Worm (Caenorhabditis elegans) whole organism, L3 larva: ENCODE measurements around the gene aps-1.

Source experiments
- R02D3.7 ChIP-seq: fragments of 150-350 bp; optimal IDR thresholded peaks from 2 replicates; lab custom pipeline; 2014; ENCODE audit warnings: missing biosample characterization, missing genetic modification characterization
- ZK546.5 ChIP-seq: sonication (generic microtip); optimal IDR thresholded peaks from 2 replicates; lab custom pipeline; 2017; ENCODE audit warnings: missing biosample characterization, missing genetic modification characterization
- aly-2 ChIP-seq: fragments of 150-350 bp; optimal IDR thresholded peaks from 2 replicates; lab custom pipeline; 2014; ENCODE audit warnings: missing biosample characterization, missing genetic modification characterization
- ama-1 ChIP-seq: fragments of 150-350 bp; optimal IDR thresholded peaks from 2 replicates; lab custom pipeline; 2018
- ceh-16 ChIP-seq: sonication (generic microtip); optimal IDR thresholded peaks from 2 replicates; lab custom pipeline; 2017; ENCODE audit warnings: missing biosample characterization, missing genetic modification characterization
- ceh-28 ChIP-seq: fragments of 150-350 bp; optimal IDR thresholded peaks from 2 replicates; lab custom pipeline; 2014; ENCODE audit warnings: missing biosample characterization, missing genetic modification reagents, missing genetic modification characterization
- ceh-82 ChIP-seq: fragments of 150-350 bp; optimal IDR thresholded peaks from 2 replicates; lab custom pipeline; 2014; ENCODE audit warnings: missing biosample characterization, missing genetic modification characterization
- ceh-9 ChIP-seq: sonication (generic microtip); optimal IDR thresholded peaks from 2 replicates; lab custom pipeline; 2018; ENCODE audit warnings: missing biosample characterization, missing genetic modification characterization
- daf-12 ChIP-seq: fragments of 150-350 bp; optimal IDR thresholded peaks from 2 replicates; lab custom pipeline; 2014; ENCODE audit warnings: missing biosample characterization, missing genetic modification reagents, missing genetic modification characterization
- egl-27 ChIP-seq: sonication (generic microtip); optimal IDR thresholded peaks from 4 replicates; lab custom pipeline; 2017; ENCODE audit warnings: missing biosample characterization, missing genetic modification reagents, missing genetic modification characterization
- egl-5 ChIP-seq: fragments of 150-350 bp; optimal IDR thresholded peaks from 2 replicates; lab custom pipeline; 2017; ENCODE audit warnings: missing biosample characterization, missing genetic modification reagents, missing genetic modification characterization, inconsistent platforms
- elt-1 ChIP-seq: fragments of 150-350 bp; optimal IDR thresholded peaks from 2 replicates; lab custom pipeline; 2014; ENCODE audit warnings: missing biosample characterization, missing genetic modification characterization
- elt-2 ChIP-seq: sonication (generic microtip); optimal IDR thresholded peaks from 2 replicates; lab custom pipeline; 2016; ENCODE audit warnings: missing genetic modification reagents, mild to moderate bottlenecking, missing genetic modification characterization, missing compliant biosample characterization
- elt-3 ChIP-seq, 3 experiments: fragments of 150-350 bp in 1 of 3; sonication (generic microtip) in 2 of 3; optimal IDR thresholded peaks; 2 replicates in 2 of 3; 4 replicates in 1 of 3; lab custom pipeline; 2014 to 2017; ENCODE audit warnings: missing biosample characterization in 3 of 3, missing genetic modification characterization in 3 of 3
- eor-1 ChIP-seq, 2 experiments: fragments of 150-350 bp; optimal IDR thresholded peaks; 2 replicates each; lab custom pipeline; 2014 to 2018; ENCODE audit warnings: missing biosample characterization in 2 of 2, missing genetic modification characterization in 2 of 2
- fkh-10 ChIP-seq: sonication (generic microtip); optimal IDR thresholded peaks from 2 replicates; lab custom pipeline; 2017; ENCODE audit warnings: missing biosample characterization, missing genetic modification reagents, missing genetic modification characterization
- fkh-2 ChIP-seq: fragments of 150-350 bp; optimal IDR thresholded peaks from 2 replicates; lab custom pipeline; 2014; ENCODE audit warnings: missing biosample characterization, missing genetic modification reagents, missing genetic modification characterization
- fos-1 ChIP-seq: fragments of 150-350 bp; optimal IDR thresholded peaks from 2 replicates; lab custom pipeline; 2014; ENCODE audit warnings: missing biosample characterization, missing genetic modification characterization
- hmg-11 ChIP-seq: sonication (generic microtip); optimal IDR thresholded peaks from 2 replicates; lab custom pipeline; 2016; ENCODE audit warnings: missing genetic modification characterization, missing compliant biosample characterization
- jun-1 ChIP-seq: fragments of 150-350 bp; optimal IDR thresholded peaks from 2 replicates; lab custom pipeline; 2014; ENCODE audit warnings: missing biosample characterization, missing genetic modification reagents, missing genetic modification characterization
- lin-15B ChIP-seq: fragments of 150-350 bp; optimal IDR thresholded peaks from 2 replicates; lab custom pipeline; 2014; ENCODE audit warnings: missing biosample characterization, missing genetic modification characterization
- lin-39 ChIP-seq: fragments of 150-350 bp; optimal IDR thresholded peaks from 2 replicates; lab custom pipeline; 2018; ENCODE audit warnings: missing biosample characterization, missing genetic modification reagents, missing genetic modification characterization
- lsy-12 ChIP-seq: sonication (generic microtip); optimal IDR thresholded peaks from 2 replicates; lab custom pipeline; 2016; ENCODE audit warnings: mild to moderate bottlenecking, missing genetic modification characterization, missing compliant biosample characterization
- mdl-1 ChIP-seq: fragments of 150-350 bp; optimal IDR thresholded peaks from 2 replicates; lab custom pipeline; 2014; ENCODE audit warnings: missing biosample characterization, missing genetic modification characterization
- mml-1 ChIP-seq: fragments of 150-350 bp; sonication (generic microtip); optimal IDR thresholded peaks from 3 replicates; lab custom pipeline; 2014; ENCODE audit warnings: missing biosample characterization, missing genetic modification characterization
- nfya-1 ChIP-seq: sonication (generic microtip); optimal IDR thresholded peaks from 2 replicates; lab custom pipeline; 2017; ENCODE audit warnings: missing genetic modification characterization, mild to moderate bottlenecking, missing compliant biosample characterization, antibody characterized with exemption, moderate library complexity; ENCODE audit not compliant: insufficient read depth
- nhr-11 ChIP-seq: fragments of 150-350 bp; optimal IDR thresholded peaks from 2 replicates; lab custom pipeline; 2014; ENCODE audit warnings: missing biosample characterization, missing genetic modification characterization
- nhr-12 ChIP-seq: fragments of 150-350 bp; optimal IDR thresholded peaks from 2 replicates; lab custom pipeline; 2014; ENCODE audit warnings: missing biosample characterization, missing genetic modification characterization
- nhr-23 ChIP-seq: fragments of 150-350 bp; optimal IDR thresholded peaks from 2 replicates; lab custom pipeline; 2014; ENCODE audit warnings: missing biosample characterization, missing genetic modification reagents, missing genetic modification characterization
- nhr-237 ChIP-seq: fragments of 150-350 bp; optimal IDR thresholded peaks from 2 replicates; lab custom pipeline; 2014; ENCODE audit warnings: missing biosample characterization, missing genetic modification characterization
- nhr-25 ChIP-seq: sonication (generic microtip); optimal IDR thresholded peaks from 2 replicates; lab custom pipeline; 2017; ENCODE audit warnings: missing biosample characterization, missing genetic modification characterization
- nhr-28 ChIP-seq: fragments of 150-350 bp; optimal IDR thresholded peaks from 2 replicates; lab custom pipeline; 2014; ENCODE audit warnings: missing biosample characterization, missing genetic modification characterization
- nhr-43 ChIP-seq: sonication (generic microtip); optimal IDR thresholded peaks from 2 replicates; lab custom pipeline; 2016; ENCODE audit warnings: mild to moderate bottlenecking, missing genetic modification characterization, missing compliant biosample characterization; ENCODE audit not compliant: poor library complexity, severe bottlenecking
- nhr-67 ChIP-seq: fragments of 150-350 bp; optimal IDR thresholded peaks from 2 replicates; lab custom pipeline; 2014; ENCODE audit warnings: missing biosample characterization, missing genetic modification characterization
- nhr-76 ChIP-seq: fragments of 150-350 bp; sonication (generic microtip); optimal IDR thresholded peaks from 5 replicates; lab custom pipeline; 2014; ENCODE audit warnings: missing biosample characterization, missing genetic modification characterization
- nhr-77 ChIP-seq: fragments of 150-350 bp; optimal IDR thresholded peaks from 2 replicates; lab custom pipeline; 2014; ENCODE audit warnings: missing biosample characterization, missing genetic modification characterization
- pha-4 ChIP-seq: fragments of 150-350 bp; optimal IDR thresholded peaks from 2 replicates; lab custom pipeline; 2014; ENCODE audit warnings: missing biosample characterization, missing genetic modification reagents, missing genetic modification characterization
- pqm-1 ChIP-seq: fragments of 150-350 bp; optimal IDR thresholded peaks from 2 replicates; lab custom pipeline; 2017; ENCODE audit warnings: missing biosample characterization, missing genetic modification characterization, inconsistent platforms
- sea-2 ChIP-seq: fragments of 150-350 bp; sonication (generic microtip); optimal IDR thresholded peaks from 4 replicates; lab custom pipeline; 2014; ENCODE audit warnings: missing biosample characterization, missing genetic modification reagents, missing genetic modification characterization
- skn-1 ChIP-seq: fragments of 150-350 bp; optimal IDR thresholded peaks from 2 replicates; lab custom pipeline; 2014; ENCODE audit warnings: missing biosample characterization, missing genetic modification characterization
- snpc-4 ChIP-seq: fragments of 150-350 bp; optimal IDR thresholded peaks from 2 replicates; lab custom pipeline; 2014; ENCODE audit warnings: missing biosample characterization, missing genetic modification characterization
- tbx-2 ChIP-seq: sonication (generic microtip); optimal IDR thresholded peaks from 2 replicates; lab custom pipeline; 2016; ENCODE audit warnings: mild to moderate bottlenecking, missing genetic modification characterization, missing compliant biosample characterization
- unc-39 ChIP-seq: sonication (generic microtip); optimal IDR thresholded peaks from 4 replicates; lab custom pipeline; 2017; ENCODE audit warnings: missing biosample characterization, missing genetic modification characterization
- unc-62 ChIP-seq: fragments of 150-350 bp; sonication (generic microtip); optimal IDR thresholded peaks from 4 replicates; lab custom pipeline; 2014; ENCODE audit warnings: missing biosample characterization, missing genetic modification reagents, missing genetic modification characterization
- zag-1 ChIP-seq: fragments of 150-350 bp; optimal IDR thresholded peaks from 2 replicates; lab custom pipeline; 2014; ENCODE audit warnings: missing biosample characterization, missing genetic modification characterization
- ztf-11 ChIP-seq: fragments of 150-350 bp; optimal IDR thresholded peaks from 2 replicates; lab custom pipeline; 2014; ENCODE audit warnings: missing biosample characterization, missing genetic modification characterization
- ztf-4 ChIP-seq: fragments of 150-350 bp; optimal IDR thresholded peaks from 2 replicates; lab custom pipeline; 2014; ENCODE audit warnings: missing biosample characterization, missing genetic modification characterization

aps-1 gene

DNA sequence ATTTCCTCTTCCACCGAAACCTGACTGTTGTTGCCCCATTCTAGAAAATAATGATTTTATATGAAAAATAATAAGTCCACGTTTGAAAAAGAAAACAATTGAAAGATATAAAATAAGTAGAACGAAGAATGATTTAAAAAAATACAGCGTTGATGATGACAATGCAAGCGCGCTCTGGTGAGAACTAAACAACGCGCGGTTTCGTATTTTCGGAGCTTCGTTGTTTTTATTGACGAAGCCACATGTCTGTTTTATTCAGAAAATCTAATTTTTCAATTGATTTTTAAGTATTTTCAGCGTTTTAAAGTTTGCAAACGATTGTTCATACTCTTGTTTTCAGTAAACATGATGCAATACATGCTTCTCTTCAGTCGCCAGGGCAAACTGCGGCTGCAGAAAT is at the start of gene aps-1, which contains the start of gene rpt-2:
TSS of gene aps-1 (plus strand) at position 341 of the 400 bp plus-strand sequence.
TSS of gene rpt-2 (minus strand) at position 40 of the 400 bp plus-strand sequence.
- TF ChIP-seq elt-3 (tag; optimal IDR thresholded peaks at IDR 0.05; lab: Kevin White, UChicago) = no peak
- peak; percentile 62 for TF ChIP-seq jun-1 (tag; lab: Kevin White, UChicago)
- no peak for TF ChIP-seq sea-2 (GFP tag; lab: Kevin White, UChicago)
- peak; percentile 71 for TF ChIP-seq snpc-4 (tag; lab: Kevin White, UChicago)
- TF ChIP-seq ztf-11 (tag; lab: Kevin White, UChicago) = no peak
- TF ChIP-seq nfya-1 (tag; lab: Kevin White, UChicago) = peak; percentile 87
- TF ChIP-seq nhr-237 (tag; lab: Kevin White, UChicago) = no peak
- no peak for TF ChIP-seq nhr-67 (tag; lab: Kevin White, UChicago)
- TF ChIP-seq nhr-77 = no peak
- peak; percentile 75 for TF ChIP-seq lin-39 (tag; lab: Kevin White, UChicago)
- TF ChIP-seq ama-1 (lab: Kevin White, UChicago) = no peak
- TF ChIP-seq tbx-2 (tag; lab: Kevin White, UChicago) = no peak
- TF ChIP-seq nhr-28 = no peak
- TF ChIP-seq fkh-2 (tag; lab: Kevin White, UChicago) = no peak
- TF ChIP-seq ceh-82 = no peak
- no peak for TF ChIP-seq fos-1 (tag; lab: Kevin White, UChicago)
- no peak for TF ChIP-seq eor-1 (tag; optimal IDR thresholded peaks at IDR 0.05; lab: Kevin White, UChicago)
- TF ChIP-seq skn-1 = peak; percentile 100
- TF ChIP-seq ceh-9 (tag; lab: Kevin White, UChicago) = no peak
- TF ChIP-seq hmg-11 = peak; percentile 27
- TF ChIP-seq mml-1 = no peak
- no peak for TF ChIP-seq ztf-4
- TF ChIP-seq pqm-1 (tag; lab: Kevin White, UChicago) = peak; percentile 32
- TF ChIP-seq nhr-76 (tag; lab: Kevin White, UChicago) = no peak
- no peak for TF ChIP-seq unc-62 (GFP tag; lab: Kevin White, UChicago)
- TF ChIP-seq R02D3.7 = peak; percentile 59
- no peak for TF ChIP-seq mdl-1
- TF ChIP-seq nhr-12 = no peak
- TF ChIP-seq ceh-28 (tag; lab: Kevin White, UChicago) = peak; percentile 34
- no peak for TF ChIP-seq ceh-16 (tag; lab: Kevin White, UChicago)
- peak; percentile 60 for TF ChIP-seq nhr-43 (tag; lab: Kevin White, UChicago)
- peak; percentile 84 for TF ChIP-seq egl-5 (tag; lab: Kevin White, UChicago)
- TF ChIP-seq lin-15B (tag; lab: Kevin White, UChicago) = peak; percentile 97
- peak; percentile 49 for TF ChIP-seq elt-2 (tag; lab: Kevin White, UChicago)
- TF ChIP-seq aly-2 (tag; lab: Kevin White, UChicago) = no peak
- peak; percentile 85 for TF ChIP-seq nhr-25 (tag; lab: Kevin White, UChicago)
- peak; percentile 27 for TF ChIP-seq elt-1
- TF ChIP-seq nhr-23 = peak; percentile 93
- no peak for TF ChIP-seq zag-1 (tag; lab: Kevin White, UChicago)
- TF ChIP-seq egl-27 (tag; lab: Kevin White, UChicago) = no peak
- no peak for TF ChIP-seq ZK546.5
- TF ChIP-seq lsy-12 = peak; percentile 62
- peak; percentile 95 for TF ChIP-seq pha-4 (tag; lab: Kevin White, UChicago)
- no peak for TF ChIP-seq daf-12
- TF ChIP-seq fkh-10 (GFP tag; lab: Kevin White, UChicago) = no peak
- no peak for TF ChIP-seq nhr-11 (tag; lab: Kevin White, UChicago)
- no peak for TF ChIP-seq unc-39 (tag; lab: Kevin White, UChicago)
